In the genomic region with DNA sequence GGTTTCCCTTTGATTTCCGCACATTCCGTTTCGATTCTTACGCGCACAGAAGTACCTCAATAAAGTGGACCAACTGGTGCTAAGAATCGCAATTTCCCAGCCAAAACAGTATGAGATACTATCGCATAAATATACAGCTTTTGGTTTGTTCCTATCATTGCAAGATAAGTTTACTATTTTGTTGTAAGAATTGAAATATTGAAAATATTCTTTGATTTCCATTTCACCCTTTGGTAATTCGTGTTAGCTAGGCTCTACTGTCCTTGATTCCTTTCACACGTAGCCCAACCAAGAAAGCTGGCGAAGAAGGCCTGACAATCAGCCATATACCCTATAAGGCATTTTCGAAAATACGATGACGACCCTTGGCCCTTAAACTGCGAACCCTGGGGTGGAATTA, we compare ENCODE assay signal across 3 fruit fly cellular contexts.
A peak's percentile ranks its signal among the peaks of the same experiment; 100 is the strongest.
TF ChIP-seq lines count a peak whose summit lies in the region.

No protein-coding gene starts in this region.

TF ChIP-seq in whole organism, embryonic, 481 proteins besides CTCF, POLR2A, EP300 and RAD21 (continued from another document and continues in another):
- peak; percentile 57 for TF ChIP-seq CG17359 (tag; optimal IDR thresholded peaks at IDR 0.05; lab: Kevin White, UChicago)
- TF ChIP-seq CG4404 (GFP tag; IDR thresholded peaks at IDR 0.05; lab: Robert Waterston, UW): peak; percentile 54; the same call in 1 of the 2 replicates
- TF ChIP-seq CG3065 (GFP tag; optimal IDR thresholded peaks at IDR 0.05; lab: Kevin White, UChicago): no peak
- no peak for TF ChIP-seq btn (GFP tag; optimal IDR thresholded peaks at IDR 0.05; lab: Kevin White, UChicago)
- TF ChIP-seq CG13624 (GFP tag; optimal IDR thresholded peaks at IDR 0.05; lab: Kevin White, UChicago): peak; percentile 13
- TF ChIP-seq oc (tag; optimal IDR thresholded peaks at IDR 0.05; lab: Kevin White, UChicago): no peak
- no peak for TF ChIP-seq Hr39 (optimal IDR thresholded peaks at IDR 0.05; lab: Kevin White, UChicago)
- TF ChIP-seq CG8089 (GFP tag; optimal IDR thresholded peaks at IDR 0.05; lab: Kevin White, UChicago): no peak
- no peak for TF ChIP-seq chm (GFP tag; IDR thresholded peaks at IDR 0.05; lab: Robert Waterston, UW)
- TF ChIP-seq CG1529 (GFP tag; optimal IDR thresholded peaks at IDR 0.05; lab: Kevin White, UChicago): no peak
- TF ChIP-seq wek (GFP tag; optimal IDR thresholded peaks at IDR 0.05; lab: Kevin White, UChicago): no peak
- TF ChIP-seq br (optimal IDR thresholded peaks at IDR 0.05; lab: Kevin White, UChicago): no peak
- TF ChIP-seq zfh2 (GFP tag; optimal IDR thresholded peaks at IDR 0.05; lab: Kevin White, UChicago): no peak
- peak in 1 of 2 experiments; percentile 45 for TF ChIP-seq Hr51 (GFP tag; optimal IDR thresholded peaks at IDR 0.05; lab: Kevin White, UChicago)
- peak; percentile 30 for TF ChIP-seq CHES-1-like (GFP tag; optimal IDR thresholded peaks at IDR 0.05; lab: Kevin White, UChicago)
- no peak for TF ChIP-seq knrl (GFP tag; IDR thresholded peaks at IDR 0.05; lab: Robert Waterston, UW; ENCODE audit: partially characterized antibody)
- peak; percentile 49 for TF ChIP-seq CG15269 (tag; optimal IDR thresholded peaks at IDR 0.05; lab: Kevin White, UChicago)
- no peak for TF ChIP-seq CG11398 (GFP tag; optimal IDR thresholded peaks at IDR 0.05; lab: Kevin White, UChicago)
- no peak for TF ChIP-seq sim (GFP tag; IDR thresholded peaks at IDR 0.05; lab: Robert Waterston, UW)
- TF ChIP-seq CG4360 (GFP tag; IDR thresholded peaks at IDR 0.05; lab: Robert Waterston, UW): no peak
- no peak for TF ChIP-seq Hr78 (GFP tag; optimal IDR thresholded peaks at IDR 0.05; lab: Kevin White, UChicago)
- TF ChIP-seq Doc2 (GFP tag; IDR thresholded peaks at IDR 0.05; lab: Robert Waterston, UW): no peak
- TF ChIP-seq CG14965 (GFP tag; optimal IDR thresholded peaks at IDR 0.05; lab: Kevin White, UChicago; ENCODE audit: borderline replicate concordance): no peak
- peak; percentile 43 for TF ChIP-seq Ets65A (GFP tag; lab: Kevin White, UChicago)
- TF ChIP-seq hth (optimal IDR thresholded peaks at IDR 0.05; lab: Kevin White, UChicago): no peak
- no peak for TF ChIP-seq Deaf1 (tag; optimal IDR thresholded peaks at IDR 0.05; lab: Kevin White, UChicago)
- TF ChIP-seq CG34376 (GFP tag; optimal IDR thresholded peaks at IDR 0.05; lab: Kevin White, UChicago): no peak
- TF ChIP-seq Oli (tag; optimal IDR thresholded peaks at IDR 0.05; lab: Kevin White, UChicago): peak; percentile 52
- TF ChIP-seq Sox102F (GFP tag; optimal IDR thresholded peaks at IDR 0.05; lab: Kevin White, UChicago): peak; percentile 53
- TF ChIP-seq PHDP (tag; optimal IDR thresholded peaks at IDR 0.05; lab: Kevin White, UChicago): peak; percentile 40
- peak; percentile 20 for TF ChIP-seq HmgZ (tag; optimal IDR thresholded peaks at IDR 0.05; lab: Kevin White, UChicago)
- TF ChIP-seq tx (GFP tag; optimal IDR thresholded peaks at IDR 0.05; lab: Kevin White, UChicago): no peak
- TF ChIP-seq CG14014 (GFP tag; IDR thresholded peaks at IDR 0.05; lab: Robert Waterston, UW): 0 out of 2 replicates have a peak, but pooled peaks have one; percentile 21
- TF ChIP-seq CG43689 (GFP tag; IDR thresholded peaks at IDR 0.05; lab: Robert Waterston, UW): no peak
- no peak for TF ChIP-seq pb (GFP tag; optimal IDR thresholded peaks at IDR 0.05; lab: Kevin White, UChicago)
- no peak for TF ChIP-seq Nf-YA (GFP tag; IDR thresholded peaks at IDR 0.05; lab: Robert Waterston, UW)
- 0 out of 2 replicates have a peak, but pooled peaks have one; percentile 15 for TF ChIP-seq esg (GFP tag; conservative IDR thresholded peaks at IDR 0.05; lab: Robert Waterston, UW)
- TF ChIP-seq GATAe (GFP tag; conservative IDR thresholded peaks at IDR 0.05; lab: Robert Waterston, UW): no peak
- TF ChIP-seq maf-S (GFP tag; optimal IDR thresholded peaks at IDR 0.05; lab: Kevin White, UChicago): no peak
- TF ChIP-seq CG11456 (GFP tag; IDR thresholded peaks at IDR 0.05; lab: Robert Waterston, UW): no peak
- TF ChIP-seq CG12942 (GFP tag; optimal IDR thresholded peaks at IDR 0.05; lab: Kevin White, UChicago): no peak
- peak; percentile 22 for TF ChIP-seq jumu (GFP tag; optimal IDR thresholded peaks at IDR 0.05; lab: Kevin White, UChicago)
- no peak for TF ChIP-seq luna (GFP tag; optimal IDR thresholded peaks at IDR 0.05; lab: Kevin White, UChicago)

TF ChIP-seq in whole organism, prepupa, 60 proteins besides CTCF, POLR2A, EP300 and RAD21 (continued from another document):
- TF ChIP-seq CG32006 (GFP tag; optimal IDR thresholded peaks at IDR 0.05; lab: Kevin White, UChicago): peak; percentile 16
- no peak for TF ChIP-seq CG1621 (tag; optimal IDR thresholded peaks at IDR 0.05; lab: Kevin White, UChicago)
- TF ChIP-seq pdm3 (GFP tag; optimal IDR thresholded peaks at IDR 0.05; lab: Kevin White, UChicago): peak; percentile 38
- TF ChIP-seq CG10631 (GFP tag; optimal IDR thresholded peaks at IDR 0.05; lab: Kevin White, UChicago): peak; percentile 24
- TF ChIP-seq CG6808 (GFP tag; optimal IDR thresholded peaks at IDR 0.05; lab: Kevin White, UChicago): peak; percentile 3
- TF ChIP-seq CG31627 (GFP tag; optimal IDR thresholded peaks at IDR 0.05; lab: Kevin White, UChicago): peak; percentile 72
- no peak for TF ChIP-seq net (GFP tag; optimal IDR thresholded peaks at IDR 0.05; lab: Kevin White, UChicago)
- TF ChIP-seq svp (GFP tag; lab: Kevin White, UChicago): peak; percentile 85
- no peak for TF ChIP-seq Hr38 (GFP tag; optimal IDR thresholded peaks at IDR 0.05; lab: Kevin White, UChicago)
- no peak for TF ChIP-seq spab (GFP tag; optimal IDR thresholded peaks at IDR 0.05; lab: Kevin White, UChicago)
- no peak for TF ChIP-seq dac (GFP tag; optimal IDR thresholded peaks at IDR 0.05; lab: Kevin White, UChicago)
- peak; percentile 22 for TF ChIP-seq Ets96B (tag; optimal IDR thresholded peaks at IDR 0.05; lab: Kevin White, UChicago)
- TF ChIP-seq acj6 (GFP tag; optimal IDR thresholded peaks at IDR 0.05; lab: Kevin White, UChicago): peak; percentile 24
- TF ChIP-seq CG10669 (GFP tag; optimal IDR thresholded peaks at IDR 0.05; lab: Kevin White, UChicago): peak; percentile 19
- peak; percentile 8 for TF ChIP-seq Blimp-1 (GFP tag; optimal IDR thresholded peaks at IDR 0.05; lab: Kevin White, UChicago)
- TF ChIP-seq eg (GFP tag; IDR thresholded peaks at IDR 0.05; lab: Robert Waterston, UW): no peak
- peak; percentile 68 for TF ChIP-seq Sox102F (GFP tag; optimal IDR thresholded peaks at IDR 0.05; lab: Kevin White, UChicago)
- TF ChIP-seq ss (GFP tag; optimal IDR thresholded peaks at IDR 0.05; lab: Kevin White, UChicago): peak in 1 of 2 experiments; percentile 33
- peak; percentile 2 for TF ChIP-seq CG8632 (GFP tag; optimal IDR thresholded peaks at IDR 0.05; lab: Kevin White, UChicago)
- no peak for TF ChIP-seq fd85E (GFP tag; optimal IDR thresholded peaks at IDR 0.05; lab: Kevin White, UChicago)
- peak; percentile 59 for TF ChIP-seq lz (GFP tag; optimal IDR thresholded peaks at IDR 0.05; lab: Kevin White, UChicago)
- peak; percentile 59 for TF ChIP-seq Smox (GFP tag; optimal IDR thresholded peaks at IDR 0.05; lab: Kevin White, UChicago)
- no peak for TF ChIP-seq CG16779 (tag; optimal IDR thresholded peaks at IDR 0.05; lab: Kevin White, UChicago)
- no peak for TF ChIP-seq CG11294 (GFP tag; IDR thresholded peaks at IDR 0.05; lab: Robert Waterston, UW)
- peak; percentile 23 for TF ChIP-seq dsx (GFP tag; optimal IDR thresholded peaks at IDR 0.05; lab: Kevin White, UChicago; ENCODE audit: poor library complexity, severe bottlenecking)
- TF ChIP-seq CG6854 (GFP tag; optimal IDR thresholded peaks at IDR 0.05; lab: Kevin White, UChicago): no peak
- no peak for TF ChIP-seq CG8119 (GFP tag; IDR thresholded peaks at IDR 0.05; lab: Robert Waterston, UW)
- no peak for TF ChIP-seq CG7368 (GFP tag; optimal IDR thresholded peaks at IDR 0.05; lab: Kevin White, UChicago)
- TF ChIP-seq CG3032 (tag; optimal IDR thresholded peaks at IDR 0.05; lab: Kevin White, UChicago): peak; percentile 33
- no peak for TF ChIP-seq CG11902 (GFP tag; optimal IDR thresholded peaks at IDR 0.05; lab: Kevin White, UChicago)
- no peak for TF ChIP-seq Eip93F (GFP tag; optimal IDR thresholded peaks at IDR 0.05; lab: Kevin White, UChicago)
- TF ChIP-seq fd59A (GFP tag; optimal IDR thresholded peaks at IDR 0.05; lab: Kevin White, UChicago): no peak
- TF ChIP-seq esn (GFP tag; optimal IDR thresholded peaks at IDR 0.05; lab: Kevin White, UChicago): peak; percentile 69
- no peak for TF ChIP-seq salr (GFP tag; optimal IDR thresholded peaks at IDR 0.05; lab: Kevin White, UChicago)
- peak; percentile 31 for TF ChIP-seq cyc (GFP tag; optimal IDR thresholded peaks at IDR 0.05; lab: Kevin White, UChicago)
- peak; percentile 30 for TF ChIP-seq OdsH (GFP tag; optimal IDR thresholded peaks at IDR 0.05; lab: Kevin White, UChicago)
- no peak for TF ChIP-seq Hr4 (GFP tag; optimal IDR thresholded peaks at IDR 0.05; lab: Kevin White, UChicago)
- no peak for TF ChIP-seq Gug (GFP tag; IDR thresholded peaks at IDR 0.05; lab: Robert Waterston, UW)
- TF ChIP-seq CG6276 (GFP tag; optimal IDR thresholded peaks at IDR 0.05; lab: Kevin White, UChicago): no peak
- TF ChIP-seq CG15336 (GFP tag; IDR thresholded peaks at IDR 0.05; lab: Robert Waterston, UW): no peak

TF ChIP-seq in whole organism, wandering third instar larva, 38 proteins besides CTCF, POLR2A, EP300 and RAD21 (continued from another document):
- peak; percentile 35 for TF ChIP-seq brk (GFP tag; optimal IDR thresholded peaks at IDR 0.05; lab: Kevin White, UChicago)
- TF ChIP-seq usp (GFP tag; optimal IDR thresholded peaks at IDR 0.05; lab: Kevin White, UChicago): no peak
- peak; percentile 62 for TF ChIP-seq ey (GFP tag; optimal IDR thresholded peaks at IDR 0.05; lab: Kevin White, UChicago)
- TF ChIP-seq Sp1 (GFP tag; optimal IDR thresholded peaks at IDR 0.05; lab: Kevin White, UChicago): peak; percentile 49
- no peak for TF ChIP-seq lola (GFP tag; optimal IDR thresholded peaks at IDR 0.05; lab: Kevin White, UChicago)
- TF ChIP-seq woc (GFP tag; optimal IDR thresholded peaks at IDR 0.05; lab: Kevin White, UChicago): peak; percentile 72
- TF ChIP-seq dmrt93B (GFP tag; optimal IDR thresholded peaks at IDR 0.05; lab: Kevin White, UChicago): peak; percentile 26
- no peak for TF ChIP-seq dl (GFP tag; optimal IDR thresholded peaks at IDR 0.05; lab: Kevin White, UChicago; ENCODE audit: insufficient read depth in 1 of 2, partially characterized antibody in 2 of 2)
- TF ChIP-seq sv (GFP tag; optimal IDR thresholded peaks at IDR 0.05; lab: Kevin White, UChicago): no peak
- peak; percentile 62 for TF ChIP-seq HLH106 (tag; optimal IDR thresholded peaks at IDR 0.05; lab: Kevin White, UChicago)
- peak; percentile 54 for TF ChIP-seq rgr (GFP tag; optimal IDR thresholded peaks at IDR 0.05; lab: Kevin White, UChicago)
- no peak for TF ChIP-seq CrebA (GFP tag; optimal IDR thresholded peaks at IDR 0.05; lab: Kevin White, UChicago; ENCODE audit: borderline replicate concordance)
